Worm (Caenorhabditis elegans) whole organism, L4 larva: Measurements from ENCODE around the gene cpt-1.
A peak's percentile ranks its signal among the peaks of the same experiment; 100 is the strongest.

Experiments used
- F44E2.7 ChIP-seq: fragments of 200-800 bp; sonication (Bioruptor generic); IDR thresholded peaks from 2 replicates; pipeline ENCODE4 v2.1.2; 2022; ENCODE audit warnings: missing genetic modification characterization, missing compliant biosample characterization
- R02D3.7 ChIP-seq: fragments of 150-350 bp; sonication (generic microtip); optimal IDR thresholded peaks from 3 replicates; lab custom pipeline; 2014; ENCODE audit warnings: missing biosample characterization, missing genetic modification characterization
- T26A8.4 ChIP-seq: fragments of 200-800 bp; sonication (Bioruptor generic); IDR thresholded peaks from 2 replicates; pipeline ENCODE4 v1.3.6; 2022; ENCODE audit warnings: missing genetic modification characterization, missing compliant biosample characterization
- Y105C5A.15 ChIP-seq: fragments of 200-800 bp; sonication (Bioruptor generic); IDR thresholded peaks from 2 replicates; pipeline ENCODE4 v1.3.6; 2022; ENCODE audit warnings: missing genetic modification characterization, missing compliant biosample characterization
- Y5F2A.4 ChIP-seq: fragments of 200-800 bp; sonication (Bioruptor generic); optimal IDR thresholded peaks from 2 replicates; lab custom pipeline; 2018; ENCODE audit warnings: mild to moderate bottlenecking, missing genetic modification characterization, missing compliant biosample characterization
- ZK337.2 ChIP-seq: fragments of 200-800 bp; sonication (Bioruptor generic); IDR thresholded peaks from 2 replicates; pipeline ENCODE4 v1.3.6; 2022; ENCODE audit warnings: missing genetic modification reagents, missing genetic modification characterization, missing compliant biosample characterization
- ZK546.5 ChIP-seq, 2 experiments: sonication (generic microtip); optimal IDR thresholded peaks; 2 replicates each; lab custom pipeline; 2017; ENCODE audit warnings: missing biosample characterization in 2 of 2, missing genetic modification characterization in 2 of 2
- aly-2 ChIP-seq: sonication (generic microtip); optimal IDR thresholded peaks from 2 replicates; lab custom pipeline; 2018; ENCODE audit warnings: missing biosample characterization, missing genetic modification characterization
- ceh-28 ChIP-seq: fragments of 150-350 bp; optimal IDR thresholded peaks from 2 replicates; lab custom pipeline; 2014; ENCODE audit warnings: missing biosample characterization, missing genetic modification reagents, missing genetic modification characterization
- ceh-32 ChIP-seq: sonication (generic microtip); optimal IDR thresholded peaks from 2 replicates; lab custom pipeline; 2016; ENCODE audit warnings: mild to moderate bottlenecking, missing genetic modification characterization, missing compliant biosample characterization; ENCODE audit not compliant: poor library complexity
- ceh-44 ChIP-seq: fragments of 200-800 bp; sonication (Bioruptor generic); IDR thresholded peaks from 2 replicates; pipeline ENCODE4 v1.3.6; 2022; ENCODE audit warnings: missing genetic modification reagents, missing genetic modification characterization, missing compliant biosample characterization
- ces-1 ChIP-seq: fragments of 150-350 bp; sonication (generic microtip); optimal IDR thresholded peaks from 4 replicates; lab custom pipeline; 2014; ENCODE audit warnings: missing biosample characterization, missing genetic modification reagents, missing genetic modification characterization
- cey-2 ChIP-seq: sonication (generic microtip); optimal IDR thresholded peaks from 3 replicates; lab custom pipeline; 2017; ENCODE audit warnings: missing genetic modification characterization, mild to moderate bottlenecking, missing compliant biosample characterization, antibody characterized with exemption, borderline replicate concordance; ENCODE audit not compliant: insufficient read depth
- ctbp-1 ChIP-seq: fragments of 200-800 bp; sonication (Bioruptor generic); IDR thresholded peaks from 2 replicates; pipeline ENCODE4 v1.3.6; 2022; ENCODE audit warnings: missing genetic modification reagents, missing genetic modification characterization, missing compliant biosample characterization
- daf-12 ChIP-seq: fragments of 150-350 bp; optimal IDR thresholded peaks from 2 replicates; lab custom pipeline; 2014; ENCODE audit warnings: missing biosample characterization, missing genetic modification reagents, missing genetic modification characterization
- daf-19 ChIP-seq: fragments of 200-800 bp; sonication (Bioruptor generic); conservative IDR thresholded peaks from 2 replicates; pipeline ENCODE4 v1.3.6; 2022; ENCODE audit warnings: missing genetic modification characterization, missing compliant biosample characterization
- dmd-8 ChIP-seq: fragments of 200-800 bp; sonication (Bioruptor generic); IDR thresholded peaks from 2 replicates; pipeline ENCODE4 v1.3.6; 2022; ENCODE audit warnings: missing genetic modification characterization, missing compliant biosample characterization
- dpl-1 ChIP-seq: fragments of 150-350 bp; optimal IDR thresholded peaks from 2 replicates; lab custom pipeline; 2014; ENCODE audit warnings: missing biosample characterization, missing genetic modification reagents, missing genetic modification characterization
- dve-1 ChIP-seq: sonication (generic microtip); optimal IDR thresholded peaks from 2 replicates; lab custom pipeline; 2017; ENCODE audit warnings: antibody characterized with exemption, mild to moderate bottlenecking, missing genetic modification characterization, missing compliant biosample characterization; ENCODE audit not compliant: insufficient read depth
- egl-27 ChIP-seq: sonication (generic microtip); optimal IDR thresholded peaks from 3 replicates; lab custom pipeline; 2017; ENCODE audit warnings: missing biosample characterization, missing genetic modification reagents, missing genetic modification characterization
- fkh-10 ChIP-seq: fragments of 150-350 bp; optimal IDR thresholded peaks from 2 replicates; lab custom pipeline; 2014; ENCODE audit warnings: missing biosample characterization, missing genetic modification reagents, missing genetic modification characterization
- fos-1 ChIP-seq: fragments of 150-350 bp; optimal IDR thresholded peaks from 2 replicates; lab custom pipeline; 2014; ENCODE audit warnings: missing biosample characterization, missing genetic modification characterization
- hlh-11 ChIP-seq: fragments of 200-800 bp; sonication (Bioruptor generic); optimal IDR thresholded peaks from 2 replicates; lab custom pipeline; 2018; ENCODE audit warnings: mild to moderate bottlenecking, missing genetic modification characterization, missing compliant biosample characterization
- lim-7 ChIP-seq: fragments of 200-800 bp; sonication (Bioruptor generic); IDR thresholded peaks from 2 replicates; pipeline ENCODE4 v1.3.6; 2022; ENCODE audit warnings: missing genetic modification characterization, missing compliant biosample characterization
- lin-1 ChIP-seq: fragments of 200-800 bp; sonication (Bioruptor generic); IDR thresholded peaks from 2 replicates; pipeline ENCODE4 v1.3.6; 2022; ENCODE audit warnings: missing genetic modification reagents, missing genetic modification characterization, missing compliant biosample characterization
- lin-13 ChIP-seq: fragments of 150-350 bp; optimal IDR thresholded peaks from 2 replicates; lab custom pipeline; 2014; ENCODE audit warnings: missing biosample characterization, missing genetic modification reagents, missing genetic modification characterization
- lin-15B ChIP-seq: fragments of 150-350 bp; sonication (generic microtip); optimal IDR thresholded peaks from 3 replicates; lab custom pipeline; 2014; ENCODE audit warnings: missing biosample characterization, missing genetic modification characterization
- lin-38 ChIP-seq: fragments of 200-800 bp; sonication (Bioruptor generic); IDR thresholded peaks from 2 replicates; pipeline ENCODE4 v1.3.6; 2022; ENCODE audit warnings: missing genetic modification reagents, missing genetic modification characterization, missing compliant biosample characterization
- lir-3 ChIP-seq: sonication (generic microtip); optimal IDR thresholded peaks from 2 replicates; lab custom pipeline; 2016; ENCODE audit warnings: mild to moderate bottlenecking, missing genetic modification characterization, missing compliant biosample characterization
- nhr-10 ChIP-seq: fragments of 150-350 bp; optimal IDR thresholded peaks from 2 replicates; lab custom pipeline; 2014; ENCODE audit warnings: missing biosample characterization, missing genetic modification characterization
- nhr-102 ChIP-seq: sonication (generic microtip); optimal IDR thresholded peaks from 2 replicates; lab custom pipeline; 2016; ENCODE audit warnings: mild to moderate bottlenecking, missing genetic modification characterization, moderate library complexity, missing compliant biosample characterization
- nhr-11 ChIP-seq: fragments of 150-350 bp; optimal IDR thresholded peaks from 2 replicates; lab custom pipeline; 2014; ENCODE audit warnings: missing biosample characterization, missing genetic modification characterization
- nhr-25 ChIP-seq: sonication (generic microtip); optimal IDR thresholded peaks from 2 replicates; lab custom pipeline; 2017; ENCODE audit warnings: missing genetic modification characterization, mild to moderate bottlenecking, missing compliant biosample characterization, antibody characterized with exemption, moderate library complexity, borderline replicate concordance; ENCODE audit not compliant: insufficient read depth
- nhr-42 ChIP-seq: fragments of 200-800 bp; sonication (Bioruptor generic); IDR thresholded peaks from 2 replicates; pipeline ENCODE4 v1.3.6; 2022; ENCODE audit warnings: missing genetic modification characterization, missing compliant biosample characterization
- nhr-48 ChIP-seq: sonication (generic microtip); optimal IDR thresholded peaks from 2 replicates; lab custom pipeline; 2016; ENCODE audit warnings: mild to moderate bottlenecking, missing genetic modification characterization, missing compliant biosample characterization
- nhr-76 ChIP-seq: fragments of 150-350 bp; optimal IDR thresholded peaks from 2 replicates; lab custom pipeline; 2014; ENCODE audit warnings: missing biosample characterization, missing genetic modification characterization
- nhr-77 ChIP-seq: fragments of 150-350 bp; optimal IDR thresholded peaks from 2 replicates; lab custom pipeline; 2014; ENCODE audit warnings: missing biosample characterization, missing genetic modification characterization
- php-3 ChIP-seq: fragments of 200-800 bp; sonication (Bioruptor generic); IDR thresholded peaks from 2 replicates; pipeline ENCODE4 v1.3.6; 2022; ENCODE audit warnings: missing genetic modification reagents, missing genetic modification characterization, missing compliant biosample characterization
- rbr-2 ChIP-seq: sonication (generic microtip); optimal IDR thresholded peaks from 2 replicates; lab custom pipeline; 2016; ENCODE audit warnings: missing genotype, missing genetic modification characterization, missing compliant biosample characterization
- set-16 ChIP-seq: fragments of 200-800 bp; sonication (Bioruptor generic); IDR thresholded peaks from 2 replicates; pipeline ENCODE4 v1.3.6; 2022; ENCODE audit warnings: missing genetic modification reagents, missing genetic modification characterization, missing compliant biosample characterization
- snpc-1.2 ChIP-seq: fragments of 200-800 bp; sonication (Bioruptor generic); IDR thresholded peaks from 2 replicates; pipeline ENCODE4 v1.3.6; 2022; ENCODE audit warnings: missing genetic modification reagents, missing genetic modification characterization, missing compliant biosample characterization
- spr-3 ChIP-seq: fragments of 200-800 bp; sonication (Bioruptor generic); optimal IDR thresholded peaks from 2 replicates; lab custom pipeline; 2018; ENCODE audit warnings: mild to moderate bottlenecking, missing genetic modification characterization, missing compliant biosample characterization
- tag-97 ChIP-seq: fragments of 200-800 bp; sonication (Bioruptor generic); IDR thresholded peaks from 2 replicates; pipeline ENCODE4 v1.3.6; 2022; ENCODE audit warnings: missing genetic modification characterization, missing compliant biosample characterization
- unc-130 ChIP-seq: sonication (generic microtip); optimal IDR thresholded peaks from 2 replicates; lab custom pipeline; 2016; ENCODE audit warnings: missing genetic modification reagents, missing genetic modification characterization, missing compliant biosample characterization
- zfp-3 ChIP-seq: fragments of 200-800 bp; sonication (Bioruptor generic); conservative IDR thresholded peaks from 2 replicates; pipeline ENCODE4 v1.3.6; 2022; ENCODE audit warnings: missing genetic modification reagents, missing genetic modification characterization, missing compliant biosample characterization
- zip-11 ChIP-seq: fragments of 200-800 bp; sonication (Bioruptor generic); IDR thresholded peaks from 2 replicates; pipeline ENCODE4 v1.3.6; 2022; ENCODE audit warnings: missing genetic modification characterization, missing compliant biosample characterization
- zip-2 ChIP-seq: fragments of 150-350 bp; optimal IDR thresholded peaks from 2 replicates; lab custom pipeline; 2014; ENCODE audit warnings: missing biosample characterization, missing genetic modification characterization

The cpt-1 gene

ce11 chrII:12768167-12768712 is 28.0 kb downstream of the cpt-1 start, which contains the start of the genes vps-2 and tiar-2 (continued):
- no peak for TF ChIP-seq daf-19 (GFP tag; lab: Robert Waterston, UW)
- no peak for TF ChIP-seq lin-1 (GFP tag; lab: Robert Waterston, UW)
- no peak for TF ChIP-seq zip-11 (GFP tag; lab: Robert Waterston, UW)
- TF ChIP-seq lir-3: no peak
- TF ChIP-seq nhr-25 (tag; lab: Kevin White, UChicago): no peak
- TF ChIP-seq ceh-28 (tag; lab: Kevin White, UChicago): no peak
- TF ChIP-seq cey-2 (tag; lab: Kevin White, UChicago): no peak
- peak; percentile 44 for TF ChIP-seq nhr-77 (tag; lab: Kevin White, UChicago)
- TF ChIP-seq nhr-42: no peak
- no peak for TF ChIP-seq daf-12 (tag; lab: Kevin White, UChicago)
- no peak for TF ChIP-seq lim-7 (GFP tag; lab: Robert Waterston, UW)
- TF ChIP-seq nhr-10 (tag; lab: Kevin White, UChicago): no peak
- no peak for TF ChIP-seq nhr-11 (tag; lab: Kevin White, UChicago)
- no peak for TF ChIP-seq ceh-44 (GFP tag; lab: Robert Waterston, UW)
- peak; percentile 41 for TF ChIP-seq dve-1 (tag; lab: Kevin White, UChicago)
- TF ChIP-seq Y5F2A.4: no peak
- peak; percentile 6 for TF ChIP-seq fkh-10 (GFP tag; lab: Kevin White, UChicago)
- peak; percentile 26 for TF ChIP-seq nhr-102
- TF ChIP-seq lin-15B: no peak
- TF ChIP-seq hlh-11 (tag; lab: Kevin White, UChicago): peak; percentile 46
- no peak for TF ChIP-seq R02D3.7
- TF ChIP-seq aly-2 (tag; lab: Kevin White, UChicago): no peak
- 0 out of 2 replicates have a peak, but pooled peaks have one; percentile 15 for TF ChIP-seq ctbp-1 (GFP tag; lab: Robert Waterston, UW)
- no peak for TF ChIP-seq nhr-48 (tag; lab: Kevin White, UChicago)
- no peak for TF ChIP-seq egl-27
- no peak for TF ChIP-seq ZK546.5 (tag; optimal IDR thresholded peaks at IDR 0.05; lab: Kevin White, UChicago)
- TF ChIP-seq lin-38 (GFP tag; lab: Robert Waterston, UW): peak; percentile 94
- TF ChIP-seq T26A8.4 (GFP tag; lab: Robert Waterston, UW): no peak
- TF ChIP-seq set-16 (GFP tag; lab: Robert Waterston, UW): no peak

- TF ChIP-seq set-16 (GFP tag; lab: Robert Waterston, UW) (peak; percentile 86), ZK337.2 (GFP tag; lab: Robert Waterston, UW) (no peak)
Measured at ce11 chrII:12767258-12767824, 28.9 kb downstream of the cpt-1 start.

- no peak for TF ChIP-seq fos-1
- TF ChIP-seq set-16 (GFP tag; lab: Robert Waterston, UW): no peak
- TF ChIP-seq dpl-1 (GFP tag; lab: Kevin White, UChicago): no peak
- no peak for TF ChIP-seq Y105C5A.15 (GFP tag; lab: Robert Waterston, UW)
- no peak for TF ChIP-seq ceh-32
- 0 out of 2 replicates have a peak, but pooled peaks have one; percentile 26 for TF ChIP-seq snpc-1.2 (GFP tag; lab: Robert Waterston, UW)
- no peak for TF ChIP-seq dmd-8 (GFP tag; lab: Robert Waterston, UW)
- TF ChIP-seq ces-1 (GFP tag; lab: Kevin White, UChicago): no peak
- no peak for TF ChIP-seq php-3
- TF ChIP-seq spr-3: no peak
- TF ChIP-seq tag-97 (GFP tag; lab: Robert Waterston, UW): no peak
- TF ChIP-seq rbr-2 (tag; lab: Kevin White, UChicago): no peak
- TF ChIP-seq nhr-76 (tag; lab: Kevin White, UChicago): no peak
- no peak for TF ChIP-seq nhr-25 (tag; lab: Kevin White, UChicago)
- no peak for TF ChIP-seq F44E2.7 (GFP tag; lab: Robert Waterston, UW)
- peak; percentile 87 for TF ChIP-seq ceh-28 (tag; lab: Kevin White, UChicago)
- TF ChIP-seq unc-130: no peak
- no peak for TF ChIP-seq zip-2 (tag; lab: Kevin White, UChicago)
- no peak for TF ChIP-seq zfp-3
- no peak for TF ChIP-seq lin-13
Measured at ce11 chrII:12766443-12767188, 29.6 kb downstream of the cpt-1 start.
